Fruit fly (Drosophila melanogaster): ENCODE measurements around the gene CG7916.

DNA sequence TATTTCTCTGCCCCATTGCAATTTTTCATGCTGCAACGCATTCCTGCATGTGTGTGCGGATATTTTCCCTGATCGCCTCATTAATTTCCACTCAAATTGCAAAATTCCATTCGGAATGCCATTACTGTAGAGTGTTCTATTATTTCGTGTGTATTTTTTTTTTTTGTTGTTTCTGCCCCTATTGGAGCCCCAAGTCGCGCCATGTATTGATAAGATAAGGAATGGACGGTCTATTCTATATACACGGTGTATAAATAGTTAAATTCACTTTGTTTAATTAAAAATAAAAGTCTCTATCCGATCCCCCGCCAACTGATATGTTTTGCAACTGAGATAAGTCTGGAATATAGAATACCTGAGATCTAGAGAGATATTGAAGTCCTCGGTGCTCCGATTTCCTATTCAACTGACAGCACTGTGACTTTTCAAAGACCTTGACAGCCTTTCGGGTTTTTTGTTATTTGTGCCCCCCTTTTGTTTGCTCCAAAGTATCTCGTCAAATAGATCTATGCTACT is 34.9 kb downstream of the CG7916 start:
- TF ChIP-seq psq (optimal IDR thresholded peaks at IDR 0.05) (no peak), CG8478 (optimal IDR thresholded peaks at IDR 0.05) (no peak)
